Worm (Caenorhabditis elegans): ENCODE measurements around the gene ZK370.4.

The ZK370.4 gene

ce11 chrIII:8678371-8678770, 52.8 kb downstream of the ZK370.4 start:
- TF ChIP-seq ceh-82 (tag; optimal IDR thresholded peaks at IDR 0.05) (peak; percentile 23 to 75 (median 51)), skn-1 (tag; optimal IDR thresholded peaks at IDR 0.05) (peak; percentile 47), elt-2 (tag; optimal IDR thresholded peaks at IDR 0.05) (peak; percentile 6), nhr-77 (tag; optimal IDR thresholded peaks at IDR 0.05) (peak; percentile 46), efl-3 (GFP tag; optimal IDR thresholded peaks at IDR 0.05) (no peak), fkh-4 (tag; optimal IDR thresholded peaks at IDR 0.05; ENCODE audit: borderline replicate concordance) (no peak), sox-4 (tag; optimal IDR thresholded peaks at IDR 0.05) (no peak), mef-2 (tag; optimal IDR thresholded peaks at IDR 0.05) (no peak), snu-23 (GFP tag; optimal IDR thresholded peaks at IDR 0.05) (peak; percentile 85), fkh-10 (GFP tag; optimal IDR thresholded peaks at IDR 0.05) (peak; percentile 52), ets-5 (GFP tag; IDR thresholded peaks at IDR 0.05) (no peak), C34B4.2 (tag; optimal IDR thresholded peaks at IDR 0.05) (no peak), nhr-76 (tag; optimal IDR thresholded peaks at IDR 0.05) (no peak), unc-98 (GFP tag; IDR thresholded peaks at IDR 0.05) (no peak), dsc-1 (tag; optimal IDR thresholded peaks at IDR 0.05) (peak; percentile 75), ceh-90 (tag; optimal IDR thresholded peaks at IDR 0.05) (peak; percentile 12), vab-15 (tag; optimal IDR thresholded peaks at IDR 0.05) (no peak), nhr-12 (tag; optimal IDR thresholded peaks at IDR 0.05) (no peak), aha-1 (tag; optimal IDR thresholded peaks at IDR 0.05) (no peak), ama-1 (optimal IDR thresholded peaks at IDR 0.05) (peak; percentile 34), lin-39 (tag; optimal IDR thresholded peaks at IDR 0.05) (no peak), grh-1 (GFP tag; IDR thresholded peaks at IDR 0.05) (no peak), elt-3 (tag; optimal IDR thresholded peaks at IDR 0.05) (peak in 1 of 6 experiments; percentile 43), sptf-1 (tag; optimal IDR thresholded peaks at IDR 0.05) (no peak), pag-3 (tag; optimal IDR thresholded peaks at IDR 0.05; ENCODE audit: borderline replicate concordance, insufficient read depth) (no peak), nhr-90 (tag; optimal IDR thresholded peaks at IDR 0.05; ENCODE audit: poor library complexity) (peak; percentile 61), nhr-237 (tag; optimal IDR thresholded peaks at IDR 0.05) (no peak), isw-1 (GFP tag; IDR thresholded peaks at IDR 0.05) (peak; percentile 24; the same call in 1 of the 2 replicates), nhr-11 (tag; optimal IDR thresholded peaks at IDR 0.05) (no peak), mdl-1 (tag; optimal IDR thresholded peaks at IDR 0.05) (peak in 1 of 2 experiments; percentile 60), Y116A8C.19 (tag; optimal IDR thresholded peaks at IDR 0.05; ENCODE audit: borderline replicate concordance) (no peak), ceh-88 (GFP tag; IDR thresholded peaks at IDR 0.05) (0 out of 2 replicates have a peak, but pooled peaks have one; percentile 19), rnt-1 (tag; optimal IDR thresholded peaks at IDR 0.05) (peak; percentile 73), jun-1 (tag; optimal IDR thresholded peaks at IDR 0.05) (peak; percentile 61), ztf-11 (tag; optimal IDR thresholded peaks at IDR 0.05) (peak in 1 of 2 experiments; percentile 53), F16B12.6 (tag; optimal IDR thresholded peaks at IDR 0.05) (peak; percentile 40), egl-13 (tag; optimal IDR thresholded peaks at IDR 0.05) (peak; percentile 11), ztf-4 (tag; optimal IDR thresholded peaks at IDR 0.05) (peak; percentile 29), nhr-47 (tag; optimal IDR thresholded peaks at IDR 0.05) (peak; percentile 79), lin-35 (GFP tag; optimal IDR thresholded peaks at IDR 0.05) (peak; percentile 58 to 82), unc-62 (GFP tag; optimal IDR thresholded peaks at IDR 0.05) (no peak), lir-3 (tag; optimal IDR thresholded peaks at IDR 0.05; ENCODE audit: poor library complexity) (peak; percentile 58), fkh-8 (tag; optimal IDR thresholded peaks at IDR 0.05) (peak; percentile 61), lin-14 (GFP tag; optimal IDR thresholded peaks at IDR 0.05) (peak; percentile 73), lin-15B (tag; optimal IDR thresholded peaks at IDR 0.05) (no peak), ceh-63 (GFP tag; optimal IDR thresholded peaks at IDR 0.05) (peak; percentile 3), irx-1 (tag; optimal IDR thresholded peaks at IDR 0.05) (peak; percentile 32), unc-130 (tag; optimal IDR thresholded peaks at IDR 0.05) (no peak), pax-3 (tag; optimal IDR thresholded peaks at IDR 0.05) (peak; percentile 44), ces-1 (GFP tag; optimal IDR thresholded peaks at IDR 0.05) (no peak), zag-1 (tag; optimal IDR thresholded peaks at IDR 0.05) (no peak), mep-1 (tag; optimal IDR thresholded peaks at IDR 0.05) (peak; percentile 71), swsn-7 (tag; optimal IDR thresholded peaks at IDR 0.05) (peak; percentile 71)

All from whole organism, L1 larva.